Worm (Caenorhabditis elegans): ENCODE results near the gene hrg-9.

ce11 chrV:12941797-12942474 is 21.2 kb downstream of the hrg-9 start, which contains the start of gene T16G1.4:
- TF ChIP-seq unc-120 (tag; optimal IDR thresholded peaks at IDR 0.05; ENCODE audit: poor library complexity, severe bottlenecking) (no peak), pha-4 (tag; optimal IDR thresholded peaks at IDR 0.05) (no peak), nhr-12 (tag; optimal IDR thresholded peaks at IDR 0.05) (no peak), nhr-28 (tag; optimal IDR thresholded peaks at IDR 0.05) (no peak), snpc-4 (tag; optimal IDR thresholded peaks at IDR 0.05) (no peak), unc-39 (tag; optimal IDR thresholded peaks at IDR 0.05) (no peak), ztf-11 (tag; optimal IDR thresholded peaks at IDR 0.05) (no peak), lsy-2 (tag; optimal IDR thresholded peaks at IDR 0.05) (no peak), lin-13 (tag; optimal IDR thresholded peaks at IDR 0.05) (no peak), mep-1 (tag; optimal IDR thresholded peaks at IDR 0.05) (no peak), blmp-1 (tag; optimal IDR thresholded peaks at IDR 0.05) (no peak), nhr-237 (tag; optimal IDR thresholded peaks at IDR 0.05) (no peak)

Measured in whole organism, mixed stage, embryonic.